Worm (Caenorhabditis elegans): ENCODE measurements around the gene R13D11.4.
"Not testable (repeated sequence)": the region's sequence is repeated elsewhere in the genome, so short reads cannot be mapped to it uniquely, and the experiment has no call there.

R13D11.4 gene

DNA sequence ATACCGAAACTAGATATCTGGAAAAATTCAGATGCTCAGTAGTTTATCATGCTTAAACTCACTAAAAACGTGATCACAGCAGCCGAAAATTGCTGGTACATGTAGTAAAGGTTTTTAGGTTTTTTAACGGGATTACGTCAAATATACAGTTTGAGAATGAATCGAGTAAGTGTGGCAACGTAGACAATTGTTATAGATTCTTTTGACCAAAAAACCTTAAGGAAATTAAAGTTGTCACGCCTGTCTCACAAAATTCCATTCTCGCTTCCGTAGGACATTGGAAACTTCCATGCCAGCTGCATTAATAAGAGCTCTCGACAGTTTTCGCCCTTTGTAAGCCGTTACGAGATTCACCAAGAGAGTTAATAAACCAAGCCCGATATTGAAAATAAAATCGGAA is 12.3 kb downstream of the R13D11.4 start, which contains the start of gene srx-31:
Gene srx-31, minus strand, starts transcription at position 101 of the 400 bp plus-strand sequence.
- not testable (repeated sequence) for TF ChIP-seq nhr-76 (tag; optimal IDR thresholded peaks at IDR 0.05); nhr-28 (tag; optimal IDR thresholded peaks at IDR 0.05); lir-3 (tag; optimal IDR thresholded peaks at IDR 0.05; ENCODE audit: poor library complexity)

DNA sequence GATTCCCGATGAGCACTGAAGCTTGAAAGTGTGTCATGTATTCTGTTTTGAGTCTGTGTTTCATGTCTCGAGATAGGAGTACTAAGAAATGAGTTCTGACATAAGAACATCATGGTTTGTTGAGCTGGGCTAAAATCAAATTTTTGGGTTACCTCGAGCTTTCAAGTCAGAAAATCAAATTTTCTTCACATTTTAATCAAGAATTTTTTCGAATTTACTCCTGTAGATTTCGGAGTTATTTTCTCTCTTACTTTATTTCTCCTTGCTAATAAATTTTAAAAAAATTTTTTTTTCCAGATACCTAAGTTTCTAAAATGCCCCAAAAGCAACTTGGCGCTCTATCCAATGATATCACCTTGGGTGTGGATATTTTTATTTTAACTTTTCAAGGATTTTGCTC is 15.5 kb downstream of the R13D11.4 start, which contains the start of gene F41H8.2:
Gene F41H8.2, plus strand, starts transcription at position 301 of the 400 bp plus-strand sequence.
- TF ChIP-seq nhr-28 (tag; optimal IDR thresholded peaks at IDR 0.05) (no peak), pax-3 (tag; optimal IDR thresholded peaks at IDR 0.05) (no peak), jun-1 (tag; optimal IDR thresholded peaks at IDR 0.05) (no peak), hlh-17 (GFP tag; optimal IDR thresholded peaks at IDR 0.05; ENCODE audit: borderline replicate concordance) (no peak), C16A3.4 (tag; optimal IDR thresholded peaks at IDR 0.05) (no peak), aha-1 (tag; optimal IDR thresholded peaks at IDR 0.05) (no peak), lsy-2 (tag; optimal IDR thresholded peaks at IDR 0.05) (no peak), fos-1 (tag; optimal IDR thresholded peaks at IDR 0.05) (no peak)

DNA sequence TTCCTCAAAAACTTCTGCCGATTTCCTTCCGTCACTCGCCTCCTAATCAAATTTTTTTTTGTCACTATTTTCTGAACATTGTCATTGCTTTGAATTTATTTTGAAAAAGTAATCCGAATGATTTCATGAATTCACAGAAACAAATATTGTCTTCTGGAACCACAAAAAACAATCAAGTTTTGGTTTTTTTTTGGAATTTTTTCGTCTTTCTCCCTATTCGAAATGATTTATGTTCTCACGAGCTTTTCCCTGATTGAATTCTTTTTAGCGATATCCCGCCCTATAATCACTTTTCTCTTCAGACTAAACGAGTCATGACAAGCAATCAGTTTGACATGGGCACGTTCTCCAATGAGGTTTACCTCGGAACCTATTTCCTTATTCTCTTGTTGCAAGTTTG is 22.8 kb downstream of the R13D11.4 start, which contains the start of gene F41H8.1:
Gene F41H8.1, plus strand, starts transcription at position 301 of the 400 bp plus-strand sequence.
- TF ChIP-seq unc-62 (GFP tag; optimal IDR thresholded peaks at IDR 0.05), result no peak
- no peak for TF ChIP-seq nhr-11 (tag; optimal IDR thresholded peaks at IDR 0.05)
- TF ChIP-seq ceh-88 (GFP tag; IDR thresholded peaks at IDR 0.05), result no peak
- no peak for TF ChIP-seq dpl-1 (GFP tag; optimal IDR thresholded peaks at IDR 0.05)
- TF ChIP-seq mdl-1 (tag; optimal IDR thresholded peaks at IDR 0.05), result no peak
- TF ChIP-seq isw-1 (GFP tag; IDR thresholded peaks at IDR 0.05), result no peak
- no peak for TF ChIP-seq nhr-84 (tag; optimal IDR thresholded peaks at IDR 0.05)

DNA sequence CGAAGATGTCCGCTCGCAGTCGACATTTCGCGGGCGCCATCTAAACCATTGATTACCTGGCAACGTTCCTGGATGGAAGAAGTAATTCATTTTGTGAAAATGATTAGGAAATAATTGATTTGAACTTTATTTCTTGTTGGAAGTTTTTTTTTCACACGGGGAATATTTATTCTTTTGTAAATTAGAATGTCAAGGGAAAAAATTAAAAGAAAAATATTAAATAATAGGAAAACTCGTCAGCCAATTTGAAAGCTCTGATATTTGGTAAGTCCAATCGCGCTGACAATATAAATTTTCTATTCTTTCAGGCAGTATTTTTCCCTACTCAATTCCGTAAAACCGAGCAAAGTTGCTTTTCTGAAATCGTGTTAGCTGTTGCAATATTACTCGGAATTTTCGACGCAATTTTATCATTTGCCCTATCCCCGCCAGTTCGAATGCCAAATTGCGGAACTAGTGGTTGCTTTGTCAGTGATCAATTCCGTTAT is 28.4 kb downstream of the R13D11.4 start, which contains the start of the genes K09C6.7 and K09C6.10:
Gene K09C6.7, minus strand, starts transcription at position 101 of the 488 bp plus-strand sequence.
Gene K09C6.10, plus strand, starts transcription at position 438 of the 488 bp plus-strand sequence.
- not testable (repeated sequence) for TF ChIP-seq xbp-1, blmp-1, ceh-82 (tag; optimal IDR thresholded peaks at IDR 0.05)

DNA sequence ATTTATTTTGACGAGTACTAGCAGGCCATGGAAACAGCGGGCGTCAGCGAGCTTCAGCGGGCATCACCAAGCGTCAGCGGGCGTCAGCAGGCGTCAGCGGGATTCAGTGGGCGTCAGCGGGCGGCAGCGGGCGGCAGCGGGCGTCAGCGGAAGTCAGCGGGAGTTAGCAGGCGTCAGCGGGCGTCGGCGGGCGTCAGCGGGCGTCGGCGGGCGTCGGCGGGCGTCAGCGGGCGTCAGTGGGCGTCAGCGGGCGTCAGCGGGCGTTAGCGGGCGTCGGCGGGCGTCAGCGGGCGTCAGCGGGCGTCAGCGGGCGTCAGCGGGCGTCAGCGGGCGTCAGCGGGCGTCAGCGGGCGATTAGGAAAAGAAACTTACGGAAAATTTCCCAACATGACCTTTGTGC is 32.0 kb downstream of the R13D11.4 start:
- TF ChIP-seq ceh-8 (GFP tag; optimal IDR thresholded peaks at IDR 0.05), result peak; percentile 65
- no peak for TF ChIP-seq ama-1 (optimal IDR thresholded peaks at IDR 0.05)

DNA sequence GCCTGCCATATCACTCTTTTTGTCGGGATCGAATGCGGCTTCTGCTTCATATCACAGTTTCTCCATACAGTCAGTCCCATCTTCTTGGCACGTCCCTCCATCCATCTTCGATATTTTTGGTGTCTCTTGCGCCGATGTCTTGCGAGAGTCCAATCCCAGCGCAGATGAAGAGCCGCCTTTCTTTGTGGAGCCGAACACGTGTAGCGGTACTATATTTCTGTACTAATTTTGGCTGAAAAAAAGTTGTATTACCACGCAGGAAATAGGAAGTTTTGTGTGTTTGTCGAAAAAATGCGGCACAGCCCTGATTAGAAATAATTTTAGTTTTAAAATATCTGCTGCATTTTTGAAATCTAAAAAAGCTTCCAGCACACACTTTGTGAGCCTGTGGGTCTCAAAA is 32.5 kb downstream of the R13D11.4 start, which contains the start of gene K09C6.8:
Gene K09C6.8, minus strand, starts transcription at position 101 of the 400 bp plus-strand sequence.
- TF ChIP-seq nhr-20 (tag; optimal IDR thresholded peaks at IDR 0.05); hlh-17 (GFP tag; optimal IDR thresholded peaks at IDR 0.05; ENCODE audit: borderline replicate concordance); blmp-1 (tag; optimal IDR thresholded peaks at IDR 0.05): not testable (repeated sequence)

DNA sequence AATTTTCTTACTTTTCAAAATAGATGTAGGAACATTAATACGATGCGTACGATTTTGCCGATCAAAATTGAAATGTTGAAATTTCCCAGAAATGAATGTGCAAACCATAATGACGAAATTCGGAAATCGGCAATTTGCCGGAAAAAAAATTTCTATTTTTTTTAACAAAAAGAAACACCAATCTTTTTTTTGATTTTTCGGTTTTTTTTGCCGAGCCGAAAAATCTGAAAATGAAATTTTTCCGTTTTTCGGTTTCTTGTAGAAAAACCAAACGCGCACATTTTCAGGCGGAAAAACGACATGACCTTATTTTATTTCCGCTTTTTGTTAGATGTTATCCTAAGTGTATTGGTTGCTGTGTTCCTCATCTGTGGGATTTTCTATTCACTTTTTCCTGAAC is 36.9 kb downstream of the R13D11.4 start, which contains the start of gene srbc-13:
Gene srbc-13, plus strand, starts transcription at position 301 of the 400 bp plus-strand sequence.
- TF ChIP-seq skn-1 (tag; optimal IDR thresholded peaks at IDR 0.05) (no peak), isw-1 (GFP tag; IDR thresholded peaks at IDR 0.05) (no peak), unc-98 (GFP tag; IDR thresholded peaks at IDR 0.05) (no peak), nhr-85 (tag) (no peak), lin-14 (GFP tag; optimal IDR thresholded peaks at IDR 0.05) (no peak), blmp-1 (tag; optimal IDR thresholded peaks at IDR 0.05) (no peak), irx-1 (tag; optimal IDR thresholded peaks at IDR 0.05) (no peak), nhr-28 (tag; optimal IDR thresholded peaks at IDR 0.05) (no peak), zag-1 (tag; optimal IDR thresholded peaks at IDR 0.05) (no peak)
